Worm (Caenorhabditis elegans) whole organism, young adult: Measurements from ENCODE around the gene fkb-6.

ENCODE experiments used
- B0019.2 ChIP-seq: fragments of 200-800 bp; sonication (Bioruptor generic); conservative IDR thresholded peaks from 2 replicates; pipeline ENCODE4 v1.3.6; 2022; ENCODE audit warnings: missing genetic modification reagents, missing genetic modification characterization, missing compliant biosample characterization
- B0035.1 ChIP-seq: sonication (generic microtip); optimal IDR thresholded peaks from 2 replicates; lab custom pipeline; 2016; ENCODE audit warnings: missing genetic modification characterization, mild to moderate bottlenecking, missing compliant biosample characterization, missing genotype, missing genetic modification reagents
- K11D2.4 ChIP-seq: fragments of 200-800 bp; sonication (Bioruptor generic); IDR thresholded peaks from 2 replicates; pipeline ENCODE4 v1.3.6; 2022; ENCODE audit warnings: missing genetic modification reagents, missing genetic modification characterization, missing compliant biosample characterization
- Y95B8A.8 ChIP-seq: fragments of 200-800 bp; sonication (Bioruptor generic); IDR thresholded peaks from 2 replicates; pipeline ENCODE4 v1.3.6; 2022; ENCODE audit warnings: missing genetic modification reagents, missing genetic modification characterization, missing compliant biosample characterization
- ceh-27 ChIP-seq: fragments of 200-800 bp; sonication (Bioruptor generic); optimal IDR thresholded peaks from 2 replicates; lab custom pipeline; 2018; ENCODE audit warnings: mild to moderate bottlenecking, missing genetic modification characterization, moderate library complexity, missing compliant biosample characterization
- ceh-40 ChIP-seq: fragments of 200-800 bp; sonication (Bioruptor generic); IDR thresholded peaks from 2 replicates; pipeline ENCODE4 v1.3.6; 2022; ENCODE audit warnings: missing genetic modification characterization, missing compliant biosample characterization
- ets-4 ChIP-seq: fragments of 200-800 bp; sonication (Bioruptor generic); optimal IDR thresholded peaks from 2 replicates; lab custom pipeline; 2018; ENCODE audit warnings: mild to moderate bottlenecking, missing genetic modification characterization, missing compliant biosample characterization
- rpc-1 ChIP-seq, 2 experiments: fragments of 150-350 bp in 1 of 2; sonication (generic microtip) in 1 of 2; optimal IDR thresholded peaks; 2 replicates each; lab custom pipeline; 2014 to 2018; ENCODE audit warnings: missing biosample characterization in 1 of 2, missing genetic modification characterization in 1 of 2, missing genetic modification reagents in 1 of 2, missing genotype in 1 of 2

DNA sequence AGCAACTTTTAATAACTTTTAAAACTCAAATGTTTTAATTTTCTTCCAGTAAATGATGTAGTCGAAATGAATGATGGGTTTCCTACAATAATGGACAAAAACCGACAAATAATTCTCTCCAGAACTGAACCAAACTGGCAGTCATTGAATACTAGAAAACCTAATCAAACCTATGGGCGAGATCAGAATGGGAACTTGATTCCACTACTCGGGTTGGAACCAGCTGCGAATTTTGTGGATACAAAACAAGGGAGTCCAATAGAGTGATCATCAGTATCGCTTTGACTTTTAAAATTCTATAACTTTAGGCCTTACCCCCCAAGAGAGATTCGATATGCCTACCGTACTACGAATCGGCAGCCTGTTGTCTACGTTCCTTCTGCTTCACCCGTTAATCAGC lies 19.3 kb upstream of the fkb-6 start:
- TF ChIP-seq ceh-27 (GFP tag; lab: Kevin White, UChicago) (no peak), B0019.2 (no peak), ets-4 (GFP tag; lab: Kevin White, UChicago) (no peak), B0035.1 (tag; lab: Kevin White, UChicago) (no peak), K11D2.4 (GFP tag; lab: Robert Waterston, UW) (no peak), rpc-1 (optimal IDR thresholded peaks at IDR 0.05; lab: Kevin White, UChicago) (no peak), rpc-1 (tag; optimal IDR thresholded peaks at IDR 0.05; lab: Kevin White, UChicago) (no peak), ceh-40 (GFP tag; lab: Robert Waterston, UW) (no peak), Y95B8A.8 (no peak)
